Worm (Caenorhabditis elegans) whole organism, young adult: ENCODE data around the gene Y49F6B.19.

Experiments used
- F22D6.2 ChIP-seq: sonication (generic microtip); optimal IDR thresholded peaks from 2 replicates; lab custom pipeline; 2016; ENCODE audit warnings: mild to moderate bottlenecking, missing genetic modification characterization, missing compliant biosample characterization
- ccch-3 ChIP-seq: fragments of 200-800 bp; sonication (Bioruptor generic); optimal IDR thresholded peaks from 2 replicates; lab custom pipeline; 2018; ENCODE audit warnings: mild to moderate bottlenecking, missing genetic modification characterization, missing compliant biosample characterization
- efl-1 ChIP-seq: fragments of 150-350 bp; optimal IDR thresholded peaks from 2 replicates; lab custom pipeline; 2014; ENCODE audit warnings: missing biosample characterization, missing genetic modification reagents, missing genetic modification characterization
- hmg-1.2 ChIP-seq: fragments of 200-800 bp; sonication (Bioruptor generic); IDR thresholded peaks from 2 replicates; pipeline ENCODE4 v1.3.6; 2022; ENCODE audit warnings: missing genetic modification reagents, missing genetic modification characterization, missing compliant biosample characterization
- pbrm-1 ChIP-seq: fragments of 200-800 bp; sonication (Bioruptor generic); IDR thresholded peaks from 2 replicates; pipeline ENCODE4 v1.3.6; 2022; ENCODE audit warnings: missing genetic modification reagents, missing genetic modification characterization, missing compliant biosample characterization
- sptf-2 ChIP-seq: fragments of 200-800 bp; sonication (Bioruptor generic); optimal IDR thresholded peaks from 2 replicates; lab custom pipeline; 2018; ENCODE audit warnings: mild to moderate bottlenecking, missing genetic modification characterization, missing compliant biosample characterization

The Y49F6B.19 gene

ce11 chrII:3461586-3461985 is 50.6 kb downstream of the Y49F6B.19 start, which contains the start of gene C16C8.8:
C16C8.8 (minus strand) TSS chrII:3461686.
- no peak for TF ChIP-seq sptf-2 (GFP tag; lab: Kevin White, UChicago)
- TF ChIP-seq pbrm-1 (GFP tag; lab: Robert Waterston, UW): no peak
- TF ChIP-seq ccch-3 (GFP tag; lab: Kevin White, UChicago): no peak
- no peak for TF ChIP-seq efl-1
- TF ChIP-seq F22D6.2 (tag; lab: Kevin White, UChicago): no peak
- TF ChIP-seq hmg-1.2 (GFP tag; lab: Robert Waterston, UW): no peak
